Worm (Caenorhabditis elegans) whole organism, early embryonic: ENCODE results near the gene srj-27.
"Not testable (repeated sequence)": the region's sequence is repeated elsewhere in the genome, so short reads cannot be mapped to it uniquely, and the experiment has no call there.

Source experiments
- B0310.2 ChIP-seq: sonication (generic microtip); optimal IDR thresholded peaks from 2 replicates; lab custom pipeline; 2016; ENCODE audit warnings: mild to moderate bottlenecking, missing genetic modification characterization, missing compliant biosample characterization
- F13C5.2 ChIP-seq: sonication (generic microtip); optimal IDR thresholded peaks from 2 replicates; lab custom pipeline; 2017; ENCODE audit warnings: mild to moderate bottlenecking, missing genetic modification characterization, inconsistent platforms, missing compliant biosample characterization
- aly-1 ChIP-seq: sonication (generic microtip); optimal IDR thresholded peaks from 2 replicates; lab custom pipeline; 2016; ENCODE audit warnings: missing genetic modification characterization, missing compliant biosample characterization
- ama-1 ChIP-seq: fragments of 150-350 bp; optimal IDR thresholded peaks from 2 replicates; lab custom pipeline; 2014
- ceh-13 ChIP-seq: fragments of 200-800 bp; sonication (Bioruptor generic); optimal IDR thresholded peaks from 2 replicates; lab custom pipeline; 2018; ENCODE audit warnings: mild to moderate bottlenecking, missing genetic modification characterization, missing compliant biosample characterization
- ceh-36 ChIP-seq: sonication (generic microtip); optimal IDR thresholded peaks from 2 replicates; lab custom pipeline; 2016; ENCODE audit warnings: missing genetic modification characterization, inconsistent platforms, missing compliant biosample characterization
- ets-7 ChIP-seq: sonication (generic microtip); optimal IDR thresholded peaks from 2 replicates; lab custom pipeline; 2016; ENCODE audit warnings: missing genotype, missing genetic modification characterization, missing compliant biosample characterization
- flt-1 ChIP-seq: fragments of 200-800 bp; sonication (Bioruptor generic); IDR thresholded peaks from 2 replicates; pipeline ENCODE4 v1.3.6; 2022; ENCODE audit warnings: missing genetic modification characterization, missing compliant biosample characterization
- hmbx-1 ChIP-seq: sonication (generic microtip); optimal IDR thresholded peaks from 2 replicates; lab custom pipeline; 2016; ENCODE audit warnings: mild to moderate bottlenecking, missing genetic modification characterization, missing compliant biosample characterization
- hmg-4 ChIP-seq: fragments of 200-800 bp; sonication (Bioruptor generic); optimal IDR thresholded peaks from 2 replicates; lab custom pipeline; 2018; ENCODE audit warnings: mild to moderate bottlenecking, missing genetic modification characterization, missing compliant biosample characterization
- hnd-1 ChIP-seq: sonication (generic microtip); optimal IDR thresholded peaks from 2 replicates; lab custom pipeline; 2016; ENCODE audit warnings: missing genetic modification characterization, missing compliant biosample characterization
- pes-1 ChIP-seq: fragments of 200-800 bp; sonication (Bioruptor generic); IDR thresholded peaks from 2 replicates; pipeline ENCODE4 v1.3.6; 2022; ENCODE audit warnings: missing genetic modification reagents, missing genetic modification characterization, missing compliant biosample characterization
- scrt-1 ChIP-seq: fragments of 200-800 bp; sonication (Bioruptor generic); IDR thresholded peaks from 2 replicates; pipeline ENCODE4 v1.3.6; 2022; ENCODE audit warnings: missing genetic modification characterization, missing compliant biosample characterization
- sea-1 ChIP-seq: fragments of 200-800 bp; sonication (Bioruptor generic); conservative IDR thresholded peaks from 2 replicates; pipeline ENCODE4 v1.3.6; 2022; ENCODE audit warnings: missing genetic modification characterization, missing compliant biosample characterization
- tbx-11 ChIP-seq: fragments of 200-800 bp; sonication (Bioruptor generic); IDR thresholded peaks from 2 replicates; pipeline ENCODE4 v1.3.6; 2022; ENCODE audit warnings: missing genetic modification characterization, missing compliant biosample characterization
- tbx-37 ChIP-seq: fragments of 200-800 bp; sonication (Bioruptor generic); conservative IDR thresholded peaks from 2 replicates; pipeline ENCODE4 v1.3.6; 2022; ENCODE audit warnings: missing genetic modification reagents, missing genetic modification characterization, missing compliant biosample characterization
- tra-4 ChIP-seq: sonication (generic microtip); optimal IDR thresholded peaks from 2 replicates; lab custom pipeline; 2017; ENCODE audit warnings: missing genetic modification characterization, missing compliant biosample characterization

srj-27 gene

ce11 chrV:15139811-15140210 is 12.5 kb upstream of the srj-27 start:
- TF ChIP-seq tra-4 (tag; lab: Kevin White, UChicago): no peak
- no peak for TF ChIP-seq flt-1 (GFP tag; lab: Robert Waterston, UW)

ce11 chrV:15136772-15137171 is 9.5 kb upstream of the srj-27 start, which contains the start of gene aipl-1:
TSS of gene aipl-1 (minus strand) at chrV:15136801.
- TF ChIP-seq tbx-37 (GFP tag; lab: Robert Waterston, UW): peak; percentile 42; the same call in 1 of the 2 replicates
- no peak for TF ChIP-seq B0310.2 (tag; lab: Kevin White, UChicago)

ce11 chrV:15133812-15134211 is 6.5 kb upstream of the srj-27 start:
- no peak for TF ChIP-seq ceh-13 (GFP tag; lab: Kevin White, UChicago)
- no peak for TF ChIP-seq sea-1 (GFP tag; lab: Robert Waterston, UW)
- no peak for TF ChIP-seq aly-1
- TF ChIP-seq ets-7 (tag; lab: Kevin White, UChicago): no peak
- TF ChIP-seq tbx-11: no peak
- no peak for TF ChIP-seq tbx-37 (GFP tag; lab: Robert Waterston, UW)
- no peak for TF ChIP-seq hmg-4
- no peak for TF ChIP-seq tra-4 (tag; lab: Kevin White, UChicago)
- TF ChIP-seq ama-1 (lab: Kevin White, UChicago): no peak
- no peak for TF ChIP-seq hnd-1
- no peak for TF ChIP-seq B0310.2 (tag; lab: Kevin White, UChicago)
- no peak for TF ChIP-seq ceh-36
- no peak for TF ChIP-seq scrt-1 (GFP tag; lab: Robert Waterston, UW)
- no peak for TF ChIP-seq pes-1 (GFP tag; lab: Robert Waterston, UW)
- TF ChIP-seq hmbx-1 (tag; lab: Kevin White, UChicago): no peak

- TF ChIP-seq hnd-1: no peak
- no peak for TF ChIP-seq pes-1 (GFP tag; lab: Robert Waterston, UW)
- TF ChIP-seq ceh-36: no peak
- TF ChIP-seq hmbx-1 (tag; lab: Kevin White, UChicago): no peak
- no peak for TF ChIP-seq tra-4 (tag; lab: Kevin White, UChicago)
- TF ChIP-seq hmg-4: no peak
- TF ChIP-seq tbx-37 (GFP tag; lab: Robert Waterston, UW): no peak
- TF ChIP-seq B0310.2 (tag; lab: Kevin White, UChicago): no peak
- no peak for TF ChIP-seq F13C5.2 (tag; lab: Kevin White, UChicago)
- TF ChIP-seq flt-1 (GFP tag; lab: Robert Waterston, UW): no peak
- no peak for TF ChIP-seq scrt-1 (GFP tag; lab: Robert Waterston, UW)
Measured at ce11 chrV:15132423-15132822, 5.1 kb upstream of the srj-27 start, which contains the start of gene str-171. TSS of gene str-171 (minus strand) at chrV:15132523.

ce11 chrV:15127955-15128354 is 642 bp upstream of the srj-27 start, which contains the start of gene srr-7:
TSS of gene srr-7 (plus strand) at chrV:15128255.
- TF ChIP-seq aly-1 (no peak), tbx-11 (no peak), flt-1 (GFP tag; lab: Robert Waterston, UW) (no peak), tbx-37 (GFP tag; lab: Robert Waterston, UW) (no peak), F13C5.2 (tag; lab: Kevin White, UChicago) (no peak), hmg-4 (no peak), scrt-1 (GFP tag; lab: Robert Waterston, UW) (no peak), B0310.2 (tag; lab: Kevin White, UChicago) (no peak), tra-4 (tag; lab: Kevin White, UChicago) (no peak), ets-7 (tag; lab: Kevin White, UChicago) (no peak), sea-1 (GFP tag; lab: Robert Waterston, UW) (no peak), hmbx-1 (tag; lab: Kevin White, UChicago) (no peak), ceh-13 (GFP tag; lab: Kevin White, UChicago) (no peak), hnd-1 (no peak), ama-1 (lab: Kevin White, UChicago) (no peak), ceh-36 (no peak), pes-1 (GFP tag; lab: Robert Waterston, UW) (no peak)

ce11 chrV:15125162-15125561 is 2.2 kb downstream of the srj-27 start, which contains the start of gene ugt-30:
TSS of gene ugt-30 (minus strand) at chrV:15125262.
- TF ChIP-seq F13C5.2 (tag; lab: Kevin White, UChicago); ceh-36; flt-1 (GFP tag; lab: Robert Waterston, UW): not testable (repeated sequence)

- no peak for TF ChIP-seq pes-1 (GFP tag; lab: Robert Waterston, UW)
- no peak for TF ChIP-seq ama-1 (lab: Kevin White, UChicago)
- TF ChIP-seq ceh-13 (GFP tag; lab: Kevin White, UChicago): no peak
Measured at ce11 chrV:15119517-15119916, 7.8 kb downstream of the srj-27 start, which contains the start of gene flor-1. TSS of gene flor-1 (minus strand) at chrV:15119617.

ce11 chrV:15115968-15116367 is 11.3 kb downstream of the srj-27 start, which contains the start of gene T01G5.8:
TSS of gene T01G5.8 (plus strand) at chrV:15116268.
- TF ChIP-seq F13C5.2 (tag; lab: Kevin White, UChicago); hnd-1; sea-1 (GFP tag; lab: Robert Waterston, UW): not testable (repeated sequence)

ce11 chrV:15113992-15114391 is 13.3 kb downstream of the srj-27 start, which contains the start of gene T01G5.6:
TSS of gene T01G5.6 (minus strand) at chrV:15114092.
- TF ChIP-seq tbx-37 (GFP tag; lab: Robert Waterston, UW) (no peak), hnd-1 (no peak), pes-1 (GFP tag; lab: Robert Waterston, UW) (no peak), B0310.2 (tag; lab: Kevin White, UChicago) (no peak), aly-1 (no peak), ceh-36 (no peak), ets-7 (tag; lab: Kevin White, UChicago) (no peak), scrt-1 (GFP tag; lab: Robert Waterston, UW) (no peak), hmg-4 (no peak), ama-1 (lab: Kevin White, UChicago) (no peak), flt-1 (GFP tag; lab: Robert Waterston, UW) (no peak), hmbx-1 (tag; lab: Kevin White, UChicago) (no peak), tbx-11 (no peak), sea-1 (GFP tag; lab: Robert Waterston, UW) (no peak), tra-4 (tag; lab: Kevin White, UChicago) (no peak), F13C5.2 (tag; lab: Kevin White, UChicago) (no peak)
